Worm (Caenorhabditis elegans): ENCODE measurements around the gene col-165.
"Not testable (repeated sequence)": the region's sequence is repeated elsewhere in the genome, so short reads cannot be mapped to it uniquely, and the experiment has no call there.

- not testable (repeated sequence) for TF ChIP-seq ama-1 (optimal IDR thresholded peaks at IDR 0.05); ceh-13 (GFP tag; optimal IDR thresholded peaks at IDR 0.05); pes-1 (GFP tag; IDR thresholded peaks at IDR 0.05)
Measured at ce11 chrX:4335950-4336349, 17.5 kb upstream of the col-165 start, which contains the start of gene cst-2.
